Fruit fly (Drosophila melanogaster): ENCODE results near the gene CG1105.

- TF ChIP-seq Sin3A (optimal IDR thresholded peaks at IDR 0.05): no peak
- no peak for TF ChIP-seq ttk (optimal IDR thresholded peaks at IDR 0.05)
- no peak for TF ChIP-seq insv (optimal IDR thresholded peaks at IDR 0.05)
- no peak for TF ChIP-seq h (optimal IDR thresholded peaks at IDR 0.05)
- no peak for TF ChIP-seq Myc (optimal IDR thresholded peaks at IDR 0.05)
Measured at dm6 chr3R:7087904-7088303, 21.0 kb upstream of the CG1105 start.

Data from Kc167 (cell line).